Worm (Caenorhabditis elegans) whole organism, L4 larva: Measurements from ENCODE around the gene ZC53.1.

Experiments used
- D1046.2 ChIP-seq: fragments of 200-800 bp; sonication (Bioruptor generic); IDR thresholded peaks from 2 replicates; pipeline ENCODE4 v1.3.6; 2022; ENCODE audit warnings: missing genetic modification characterization, missing compliant biosample characterization
- F49E8.2 ChIP-seq: sonication (generic microtip); optimal IDR thresholded peaks from 2 replicates; lab custom pipeline; 2016; ENCODE audit warnings: missing compliant biosample characterization, mild to moderate bottlenecking, missing genetic modification characterization, borderline replicate concordance
- aha-1 ChIP-seq: fragments of 150-350 bp; peaks from one replicate; lab custom pipeline; 2014; ENCODE audit warnings: missing biosample characterization, missing genetic modification characterization
- arid-1 ChIP-seq: fragments of 200-800 bp; sonication (Bioruptor generic); conservative IDR thresholded peaks from 2 replicates; pipeline ENCODE4 v1.3.6; 2022; ENCODE audit warnings: missing genetic modification reagents, missing genetic modification characterization, missing compliant biosample characterization
- cey-2 ChIP-seq: sonication (generic microtip); optimal IDR thresholded peaks from 3 replicates; lab custom pipeline; 2017; ENCODE audit warnings: missing genetic modification characterization, mild to moderate bottlenecking, missing compliant biosample characterization, antibody characterized with exemption, borderline replicate concordance; ENCODE audit not compliant: insufficient read depth
- daf-8 ChIP-seq: fragments of 200-800 bp; sonication (Bioruptor generic); IDR thresholded peaks from 2 replicates; pipeline ENCODE4 v1.3.6; 2022; ENCODE audit warnings: missing genetic modification characterization, missing compliant biosample characterization
- duxl-1 ChIP-seq: sonication (generic microtip); optimal IDR thresholded peaks from 2 replicates; lab custom pipeline; 2016; ENCODE audit warnings: mild to moderate bottlenecking, missing genetic modification characterization, moderate library complexity, missing compliant biosample characterization; ENCODE audit not compliant: poor library complexity
- egl-27 ChIP-seq: sonication (generic microtip); optimal IDR thresholded peaks from 3 replicates; lab custom pipeline; 2017; ENCODE audit warnings: missing biosample characterization, missing genetic modification reagents, missing genetic modification characterization
- hmg-1.1 ChIP-seq: fragments of 200-800 bp; sonication (Bioruptor generic); IDR thresholded peaks from 2 replicates; pipeline ENCODE4 v1.3.6; 2022; ENCODE audit warnings: missing genetic modification reagents, missing genetic modification characterization, missing compliant biosample characterization
- madf-5 ChIP-seq, 2 experiments: fragments of 200-800 bp; sonication (Bioruptor generic); IDR thresholded peaks; 2 replicates each; pipeline ENCODE4 v1.3.6; 2022; ENCODE audit warnings: missing compliant biosample characterization in 2 of 2, missing genetic modification characterization in 2 of 2
- mes-2 ChIP-seq: sonication (generic microtip); optimal IDR thresholded peaks from 2 replicates; lab custom pipeline; 2016; ENCODE audit warnings: missing genotype, mild to moderate bottlenecking, missing genetic modification characterization, missing compliant biosample characterization; ENCODE audit not compliant: poor library complexity, severe bottlenecking
- nhr-42 ChIP-seq: fragments of 200-800 bp; sonication (Bioruptor generic); IDR thresholded peaks from 2 replicates; pipeline ENCODE4 v1.3.6; 2022; ENCODE audit warnings: missing genetic modification characterization, missing compliant biosample characterization
- nhr-6 ChIP-seq: fragments of 150-350 bp; optimal IDR thresholded peaks from 2 replicates; lab custom pipeline; 2014; ENCODE audit warnings: missing biosample characterization, missing genetic modification characterization
- nhr-76 ChIP-seq: fragments of 150-350 bp; optimal IDR thresholded peaks from 2 replicates; lab custom pipeline; 2014; ENCODE audit warnings: missing biosample characterization, missing genetic modification characterization
- snpc-1.2 ChIP-seq: fragments of 200-800 bp; sonication (Bioruptor generic); IDR thresholded peaks from 2 replicates; pipeline ENCODE4 v1.3.6; 2022; ENCODE audit warnings: missing genetic modification reagents, missing genetic modification characterization, missing compliant biosample characterization
- spr-1 ChIP-seq: sonication (generic microtip); optimal IDR thresholded peaks from 2 replicates; lab custom pipeline; 2016; ENCODE audit warnings: mild to moderate bottlenecking, missing genetic modification characterization, missing compliant biosample characterization
- tra-1 ChIP-seq: fragments of 200-800 bp; sonication (Bioruptor generic); IDR thresholded peaks from 2 replicates; pipeline ENCODE4 v1.3.6; 2022; ENCODE audit warnings: missing genetic modification reagents, missing genetic modification characterization, missing compliant biosample characterization
- unc-62 ChIP-seq, 3 experiments: fragments of 150-350 bp in 1 of 3; sonication (generic microtip); optimal IDR thresholded peaks in 2 of 3; peaks in 1 of 3; 1 replicate in 1 of 3; 2 replicates in 2 of 3; lab custom pipeline; 2014 to 2017; ENCODE audit warnings: missing biosample characterization in 3 of 3, missing genetic modification characterization in 3 of 3, missing genetic modification reagents in 3 of 3, missing genotype in 1 of 3
- vab-7 ChIP-seq: fragments of 200-800 bp; sonication (Bioruptor generic); IDR thresholded peaks from 2 replicates; pipeline ENCODE4 v1.3.6; 2022; ENCODE audit warnings: missing genetic modification reagents, missing genetic modification characterization, missing compliant biosample characterization

ZC53.1 gene

ce11 chrX:1880665-1881064 lies 32.5 kb downstream of the ZC53.1 start (continued):
- no peak for TF ChIP-seq cey-2 (tag; lab: Kevin White, UChicago)
- peak; percentile 19 for TF ChIP-seq F49E8.2 (tag; lab: Kevin White, UChicago)
- TF ChIP-seq mes-2 (tag; lab: Kevin White, UChicago): peak; percentile 86
- TF ChIP-seq nhr-42: no peak
- 0 out of 4 replicates have a peak, but pooled peaks have one; percentile 35 to 59 for TF ChIP-seq madf-5 (GFP tag; IDR thresholded peaks at IDR 0.05; lab: Robert Waterston, UW)
- TF ChIP-seq tra-1: no peak; the same call in 1 of the 2 replicates
- TF ChIP-seq spr-1 (tag; lab: Kevin White, UChicago): peak; percentile 64

- no peak for TF ChIP-seq daf-8 (GFP tag; lab: Robert Waterston, UW)
- TF ChIP-seq nhr-6 (tag; lab: Kevin White, UChicago): no peak
- TF ChIP-seq aha-1 (tag; lab: Kevin White, UChicago): peak; percentile 57
- TF ChIP-seq unc-62 (GFP tag; optimal IDR thresholded peaks at IDR 0.05 in 1 of 2; lab: Kevin White, UChicago): peak in 1 of 2 experiments; percentile 95
- no peak for TF ChIP-seq unc-62 (tag; optimal IDR thresholded peaks at IDR 0.05; lab: Kevin White, UChicago)
- TF ChIP-seq snpc-1.2 (GFP tag; lab: Robert Waterston, UW): no peak
- peak; percentile 96 for TF ChIP-seq duxl-1 (tag; lab: Kevin White, UChicago)
- TF ChIP-seq hmg-1.1 (GFP tag; lab: Robert Waterston, UW): peak; percentile 39; the same call in 1 of the 2 replicates
- no peak for TF ChIP-seq D1046.2 (GFP tag; lab: Robert Waterston, UW)
- TF ChIP-seq mes-2 (tag; lab: Kevin White, UChicago): peak; percentile 48
These were observed 42.2 kb downstream of the ZC53.1 start for ce11 chrX:1870991-1871390.

- TF ChIP-seq arid-1 (GFP tag; lab: Robert Waterston, UW) (no peak), vab-7 (no peak), nhr-76 (tag; lab: Kevin White, UChicago) (no peak), egl-27 (no peak)
These were observed 48.2 kb downstream of the ZC53.1 start, which contains the start of gene tbx-41 for ce11 chrX:1864946-1865345. Gene tbx-41, plus strand, starts transcription at chrX:1865246.
